Worm (Caenorhabditis elegans) whole organism, midembryonic: ENCODE data around the gene fbxa-59.

ENCODE experiments used
- flt-1 ChIP-seq: fragments of 200-800 bp; sonication (Bioruptor generic); IDR thresholded peaks from 2 replicates; pipeline ENCODE4 v1.3.6; 2022; ENCODE audit warnings: missing genetic modification characterization, missing compliant biosample characterization
- ref-1 ChIP-seq: fragments of 200-800 bp; sonication (Bioruptor generic); conservative IDR thresholded peaks from 2 replicates; pipeline ENCODE4 v1.3.6; 2022; ENCODE audit warnings: missing genetic modification reagents, missing genetic modification characterization, missing compliant biosample characterization
- tab-1 ChIP-seq: fragments of 200-800 bp; sonication (Bioruptor generic); IDR thresholded peaks from 2 replicates; pipeline ENCODE4 v1.3.6; 2022; ENCODE audit warnings: missing genetic modification characterization, missing compliant biosample characterization
- ztf-29 ChIP-seq: fragments of 200-800 bp; sonication (Bioruptor generic); IDR thresholded peaks from 2 replicates; pipeline ENCODE4 v1.3.6; 2022; ENCODE audit warnings: missing genetic modification reagents, missing genetic modification characterization, missing compliant biosample characterization

ce11 chrIII:952184-952583, 8.9 kb upstream of the fbxa-59 start, which contains the start of gene fbxa-10:
- TF ChIP-seq tab-1 (GFP tag; lab: Robert Waterston, UW) (no peak), ref-1 (GFP tag; lab: Robert Waterston, UW) (no peak), flt-1 (GFP tag; lab: Robert Waterston, UW) (no peak), ztf-29 (GFP tag; lab: Robert Waterston, UW) (no peak)
